Worm (Caenorhabditis elegans): ENCODE results near the gene C14A4.6.

- no peak for TF ChIP-seq him-1 (tag; optimal IDR thresholded peaks at IDR 0.05)
- TF ChIP-seq dao-5 (tag; optimal IDR thresholded peaks at IDR 0.05): no peak
- no peak for TF ChIP-seq W03F9.2 (tag; optimal IDR thresholded peaks at IDR 0.05)
Measured at ce11 chrII:10643403-10643802, 48.8 kb upstream of the C14A4.6 start, which contains the start of gene M28.4.
